Worm (Caenorhabditis elegans): Measurements from ENCODE around the gene F44E7.5.

DNA sequence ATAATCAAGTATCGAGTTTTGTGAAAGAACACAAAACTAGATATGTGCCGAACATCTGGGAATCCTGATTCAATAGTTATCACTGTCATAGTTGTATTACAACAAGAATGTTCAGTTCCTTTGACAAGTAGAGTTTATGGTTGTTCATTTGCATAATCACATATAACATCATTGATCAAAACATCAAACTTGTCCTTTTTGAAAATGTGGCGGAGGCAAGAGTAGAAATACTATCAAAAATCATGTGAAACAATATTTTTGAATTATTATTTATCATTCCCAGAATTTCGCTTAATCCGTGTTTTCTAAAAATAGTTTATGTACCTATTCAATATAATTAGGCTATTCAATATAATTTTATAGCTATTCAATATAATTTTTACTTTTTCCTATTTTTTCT, 4.7 kb upstream of the F44E7.5 start, which contains the start of gene F44E7.7:
- TF ChIP-seq unc-86 (tag; optimal IDR thresholded peaks at IDR 0.05), result no peak
- TF ChIP-seq fax-1 (tag; optimal IDR thresholded peaks at IDR 0.05), result no peak
- no peak for TF ChIP-seq syd-9 (tag; optimal IDR thresholded peaks at IDR 0.05)
- no peak for TF ChIP-seq ceh-48 (tag; optimal IDR thresholded peaks at IDR 0.05)
- no peak for TF ChIP-seq nfya-1 (tag; optimal IDR thresholded peaks at IDR 0.05)
- no peak for TF ChIP-seq eyg-1 (tag; optimal IDR thresholded peaks at IDR 0.05)
- TF ChIP-seq F13H6.1 (tag; optimal IDR thresholded peaks at IDR 0.05), result no peak
- no peak for TF ChIP-seq ama-1 (optimal IDR thresholded peaks at IDR 0.05)
- TF ChIP-seq elt-2 (tag; optimal IDR thresholded peaks at IDR 0.05), result no peak
- TF ChIP-seq odd-2 (tag; optimal IDR thresholded peaks at IDR 0.05), result no peak

All from whole organism, late embryonic.